Worm (Caenorhabditis elegans): ENCODE results near the gene F58E6.8.

The F58E6.8 gene

DNA sequence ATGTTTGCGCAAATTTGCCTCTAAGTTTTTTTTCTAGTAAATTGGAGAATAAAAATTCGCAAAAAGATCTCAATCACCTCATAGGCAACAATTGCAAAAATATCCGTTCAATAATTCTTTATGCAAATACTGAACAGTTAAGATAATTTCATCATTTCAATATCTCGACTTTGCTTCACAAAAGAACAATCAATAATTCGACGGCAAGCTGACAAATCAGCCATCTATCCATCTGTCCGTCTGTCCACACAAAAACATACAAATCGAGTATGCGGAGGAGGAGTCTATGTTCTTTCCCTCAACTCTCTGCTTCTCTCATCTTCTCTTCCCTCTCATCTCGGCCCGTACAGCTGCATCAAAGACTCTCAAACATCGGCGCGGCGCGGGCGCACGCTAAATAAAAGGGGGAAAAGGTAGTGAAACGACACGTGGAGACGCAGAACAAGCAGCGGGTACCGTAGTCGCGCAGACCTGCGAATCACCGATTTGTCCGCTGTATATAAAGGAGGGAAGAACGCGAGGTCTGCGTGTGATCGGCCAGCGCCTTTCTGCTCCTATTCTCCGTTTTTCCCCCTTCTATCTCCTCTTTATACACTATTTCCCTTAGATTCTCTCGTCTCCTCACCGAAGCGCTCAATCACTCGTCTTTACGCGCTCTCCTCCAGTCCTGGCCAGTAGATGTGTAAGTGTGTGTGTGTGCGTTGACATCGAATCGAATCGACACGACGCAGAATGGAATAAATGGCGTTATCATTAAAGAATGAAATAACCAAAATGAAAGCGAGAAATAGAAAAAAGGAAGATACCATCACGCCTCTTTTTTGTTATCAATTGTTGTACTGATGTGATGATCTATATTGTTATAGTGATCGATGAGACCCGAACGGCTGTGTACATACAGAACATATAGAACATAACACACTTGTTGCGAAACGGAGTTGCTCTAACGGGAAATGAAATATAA lies 24.6 kb downstream of the F58E6.8 start:
- TF ChIP-seq flt-1 (GFP tag; IDR thresholded peaks at IDR 0.05), result peak; percentile 42; the same call in 1 of the 2 replicates
- TF ChIP-seq ama-1 (optimal IDR thresholded peaks at IDR 0.05), result peak; percentile 81
- no peak for TF ChIP-seq hnd-1 (tag; optimal IDR thresholded peaks at IDR 0.05)
- no peak for TF ChIP-seq ceh-36 (tag; optimal IDR thresholded peaks at IDR 0.05)
- no peak for TF ChIP-seq pes-1 (GFP tag; IDR thresholded peaks at IDR 0.05)
- peak; percentile 49; the same call in 1 of the 2 replicates for TF ChIP-seq sea-1 (GFP tag; conservative IDR thresholded peaks at IDR 0.05)
- TF ChIP-seq B0310.2 (tag; optimal IDR thresholded peaks at IDR 0.05), result peak; percentile 70
- no peak for TF ChIP-seq scrt-1 (GFP tag; IDR thresholded peaks at IDR 0.05)
- no peak for TF ChIP-seq aly-1 (tag; optimal IDR thresholded peaks at IDR 0.05)
- peak; percentile 16 for TF ChIP-seq ets-7 (tag; optimal IDR thresholded peaks at IDR 0.05)
- TF ChIP-seq tbx-37 (GFP tag; conservative IDR thresholded peaks at IDR 0.05), result 0 out of 2 replicates have a peak, but pooled peaks have one; percentile 13
- no peak for TF ChIP-seq tra-4 (tag; optimal IDR thresholded peaks at IDR 0.05)
- peak; percentile 46 for TF ChIP-seq F13C5.2 (tag; optimal IDR thresholded peaks at IDR 0.05)
- TF ChIP-seq hmg-4 (GFP tag; optimal IDR thresholded peaks at IDR 0.05), result peak; percentile 87

DNA sequence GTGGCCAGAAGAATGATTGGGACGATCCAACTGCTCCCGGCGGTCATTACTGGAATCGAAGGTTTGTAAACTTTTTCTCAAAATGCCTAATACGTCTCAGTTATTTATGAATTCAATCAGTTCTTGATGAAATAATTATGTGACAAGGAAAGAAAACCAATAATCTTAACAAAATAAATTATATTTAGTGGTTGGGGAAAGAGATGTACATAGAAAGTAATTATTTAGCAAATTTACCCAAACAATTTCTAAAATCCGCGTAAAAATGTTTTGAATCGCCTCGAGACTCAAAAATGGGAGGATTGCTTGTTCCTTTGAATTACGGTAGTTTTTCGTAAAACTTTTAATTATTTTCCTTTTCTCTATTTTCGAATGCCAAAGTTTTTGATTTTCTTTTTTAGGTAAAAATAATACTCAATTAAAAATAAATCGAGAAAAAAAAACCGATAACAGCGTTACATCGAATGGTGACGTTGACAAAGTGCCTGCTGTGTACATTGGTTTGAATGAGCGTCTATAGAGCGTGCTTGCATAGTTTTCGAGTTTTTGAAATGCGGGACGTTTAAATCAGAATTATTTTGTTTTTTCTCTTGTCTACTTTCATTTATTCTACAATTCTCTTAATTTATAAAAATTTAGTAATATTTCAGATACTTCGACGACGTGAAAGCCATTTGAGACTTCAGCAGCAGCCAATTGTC lies 26.0 kb downstream of the F58E6.8 start, which contains the start of the genes aagr-3 and drap-1:
Gene aagr-3, minus strand, starts transcription at position 51 of the 701 bp plus-strand sequence.
Gene drap-1, plus strand, starts transcription at position 645 of the 701 bp plus-strand sequence.
- TF ChIP-seq tbx-37 (GFP tag; conservative IDR thresholded peaks at IDR 0.05) (no peak), hmg-4 (GFP tag; optimal IDR thresholded peaks at IDR 0.05) (no peak), tbx-11 (GFP tag; IDR thresholded peaks at IDR 0.05) (no peak), hnd-1 (tag; optimal IDR thresholded peaks at IDR 0.05) (no peak), scrt-1 (GFP tag; IDR thresholded peaks at IDR 0.05) (no peak), ceh-13 (GFP tag; optimal IDR thresholded peaks at IDR 0.05) (no peak), ama-1 (optimal IDR thresholded peaks at IDR 0.05) (no peak)

DNA sequence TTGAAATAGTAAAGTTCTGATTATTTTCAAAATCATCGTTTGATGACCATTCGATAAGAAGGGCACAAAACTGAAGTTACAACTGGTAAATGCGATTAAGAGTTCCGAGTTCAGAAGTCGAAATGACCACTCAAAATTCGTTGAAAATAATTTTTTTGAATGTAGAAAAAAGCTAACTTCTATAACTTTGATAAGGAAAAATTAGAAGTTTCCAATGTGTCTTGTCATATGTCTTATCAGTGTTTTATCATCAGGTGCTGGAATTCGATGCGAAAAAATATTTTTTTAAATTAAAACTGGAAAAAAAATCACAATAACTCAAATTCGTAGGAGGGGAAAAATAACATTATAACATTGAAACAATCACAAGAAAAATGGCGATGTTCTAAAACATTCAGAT lies 29.9 kb downstream of the F58E6.8 start:
- no peak for TF ChIP-seq hmbx-1 (tag; optimal IDR thresholded peaks at IDR 0.05)
- no peak for TF ChIP-seq sea-1 (GFP tag; conservative IDR thresholded peaks at IDR 0.05)
- no peak for TF ChIP-seq scrt-1 (GFP tag; IDR thresholded peaks at IDR 0.05)
- TF ChIP-seq tbx-11 (GFP tag; IDR thresholded peaks at IDR 0.05), result no peak
- TF ChIP-seq B0310.2 (tag; optimal IDR thresholded peaks at IDR 0.05), result no peak
- no peak for TF ChIP-seq ceh-13 (GFP tag; optimal IDR thresholded peaks at IDR 0.05)
- TF ChIP-seq hnd-1 (tag; optimal IDR thresholded peaks at IDR 0.05), result no peak
- TF ChIP-seq pes-1 (GFP tag; IDR thresholded peaks at IDR 0.05), result no peak
- no peak for TF ChIP-seq tra-4 (tag; optimal IDR thresholded peaks at IDR 0.05)
- TF ChIP-seq flt-1 (GFP tag; IDR thresholded peaks at IDR 0.05), result no peak
- TF ChIP-seq hmg-4 (GFP tag; optimal IDR thresholded peaks at IDR 0.05), result no peak

DNA sequence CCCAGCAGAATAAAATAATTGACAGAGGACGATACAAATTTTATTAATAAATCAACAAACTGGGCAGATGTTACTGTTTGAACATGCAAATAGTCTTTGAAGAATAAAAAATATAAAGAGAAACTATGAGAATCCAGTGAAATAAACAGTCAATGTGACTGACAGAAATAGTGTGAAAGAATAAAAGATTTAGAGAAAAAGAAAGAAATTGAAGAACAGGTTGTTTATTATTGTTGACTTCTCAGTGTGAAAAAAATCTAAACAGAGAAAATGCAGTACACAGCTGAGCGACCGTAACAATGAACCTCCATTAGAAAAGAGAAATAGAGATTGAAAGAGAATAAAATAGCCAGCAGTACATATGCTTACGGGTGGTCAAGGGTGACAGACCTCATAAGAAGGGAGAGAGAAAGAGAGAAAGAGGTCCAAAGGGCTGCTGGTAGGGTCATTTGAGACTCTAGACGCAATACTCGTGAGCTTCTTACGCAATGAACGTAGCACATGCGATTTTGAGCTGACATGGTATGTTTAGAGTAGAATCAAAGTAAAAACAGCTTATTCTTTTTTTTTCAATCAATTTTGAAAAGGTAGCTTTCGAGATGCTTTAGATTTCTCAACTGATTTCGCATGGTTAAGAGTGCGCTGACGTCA lies 31.5 kb downstream of the F58E6.8 start, which contains the start of gene slcr-46.3:
Gene slcr-46.3, minus strand, starts transcription at position 86 of the 651 bp plus-strand sequence.
- TF ChIP-seq hmbx-1 (tag; optimal IDR thresholded peaks at IDR 0.05), result no peak
- TF ChIP-seq ceh-13 (GFP tag; optimal IDR thresholded peaks at IDR 0.05), result no peak
- TF ChIP-seq B0310.2 (tag; optimal IDR thresholded peaks at IDR 0.05), result no peak
- TF ChIP-seq sea-1 (GFP tag; conservative IDR thresholded peaks at IDR 0.05), result no peak
- no peak for TF ChIP-seq tra-4 (tag; optimal IDR thresholded peaks at IDR 0.05)
- no peak for TF ChIP-seq flt-1 (GFP tag; IDR thresholded peaks at IDR 0.05)
- TF ChIP-seq hnd-1 (tag; optimal IDR thresholded peaks at IDR 0.05), result no peak
- TF ChIP-seq pes-1 (GFP tag; IDR thresholded peaks at IDR 0.05), result no peak
- TF ChIP-seq scrt-1 (GFP tag; IDR thresholded peaks at IDR 0.05), result no peak
- no peak for TF ChIP-seq ceh-36 (tag; optimal IDR thresholded peaks at IDR 0.05)
- TF ChIP-seq hmg-4 (GFP tag; optimal IDR thresholded peaks at IDR 0.05), result no peak

DNA sequence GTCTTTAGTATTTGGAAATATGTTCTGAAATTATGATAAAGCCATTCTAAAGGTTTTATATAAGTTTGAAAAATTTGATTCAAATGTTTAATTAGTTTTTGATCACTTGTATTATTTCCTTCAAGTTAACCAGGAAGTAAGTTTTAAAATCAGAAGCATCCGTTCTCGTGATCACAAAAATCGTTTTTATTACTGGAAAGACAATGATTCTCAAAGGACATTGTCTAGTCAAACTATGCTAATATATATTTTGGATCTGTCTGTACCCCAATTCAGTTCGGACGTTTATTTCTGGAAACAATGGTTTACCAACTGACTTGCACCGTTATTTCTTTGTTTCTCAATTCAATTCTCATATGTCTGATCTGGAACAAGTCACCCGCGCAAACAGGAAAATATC lies 39.2 kb downstream of the F58E6.8 start, which contains the start of gene str-188:
Gene str-188, plus strand, starts transcription at position 301 of the 400 bp plus-strand sequence.
- TF ChIP-seq tbx-11 (GFP tag; IDR thresholded peaks at IDR 0.05) (no peak), hmbx-1 (tag; optimal IDR thresholded peaks at IDR 0.05) (no peak), sea-1 (GFP tag; conservative IDR thresholded peaks at IDR 0.05) (no peak), ama-1 (optimal IDR thresholded peaks at IDR 0.05) (no peak), tra-4 (tag; optimal IDR thresholded peaks at IDR 0.05) (no peak), hnd-1 (tag; optimal IDR thresholded peaks at IDR 0.05) (no peak), scrt-1 (GFP tag; IDR thresholded peaks at IDR 0.05) (no peak), hmg-4 (GFP tag; optimal IDR thresholded peaks at IDR 0.05) (no peak), flt-1 (GFP tag; IDR thresholded peaks at IDR 0.05) (no peak), ets-7 (tag; optimal IDR thresholded peaks at IDR 0.05) (no peak), pes-1 (GFP tag; IDR thresholded peaks at IDR 0.05) (no peak), B0310.2 (tag; optimal IDR thresholded peaks at IDR 0.05) (no peak), F13C5.2 (tag; optimal IDR thresholded peaks at IDR 0.05) (no peak), ceh-36 (tag; optimal IDR thresholded peaks at IDR 0.05) (no peak), ceh-13 (GFP tag; optimal IDR thresholded peaks at IDR 0.05) (no peak), aly-1 (tag; optimal IDR thresholded peaks at IDR 0.05) (no peak)

DNA sequence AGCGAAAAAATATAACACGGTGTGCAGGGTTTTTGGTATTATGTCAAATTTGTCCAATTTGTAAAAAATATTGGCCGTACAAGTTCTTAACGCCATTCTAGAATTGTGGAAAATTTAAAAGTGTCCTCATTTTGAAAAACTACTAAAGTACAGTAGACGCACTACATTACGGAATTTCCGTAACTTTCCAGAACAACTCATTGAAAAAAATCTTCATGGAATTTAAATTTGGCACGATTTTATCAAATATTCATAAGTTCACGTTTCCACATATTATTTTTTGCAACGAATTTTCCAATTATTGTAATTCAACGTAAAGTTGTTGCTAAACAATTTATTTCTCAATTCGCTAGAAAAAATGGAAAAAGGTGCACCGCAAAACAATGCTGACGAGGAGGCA lies 40.7 kb downstream of the F58E6.8 start, which contains the start of gene F40F9.3:
Gene F40F9.3, plus strand, starts transcription at position 301 of the 400 bp plus-strand sequence.
- TF ChIP-seq tbx-37 (GFP tag; conservative IDR thresholded peaks at IDR 0.05) (no peak), ceh-13 (GFP tag; optimal IDR thresholded peaks at IDR 0.05) (no peak), ceh-36 (tag; optimal IDR thresholded peaks at IDR 0.05) (no peak), F13C5.2 (tag; optimal IDR thresholded peaks at IDR 0.05) (no peak), tra-4 (tag; optimal IDR thresholded peaks at IDR 0.05) (no peak), ets-7 (tag; optimal IDR thresholded peaks at IDR 0.05) (no peak), flt-1 (GFP tag; IDR thresholded peaks at IDR 0.05) (no peak)

All from whole organism, early embryonic.